Fruit fly (Drosophila melanogaster): ENCODE data around the gene CG7065.

DNA sequence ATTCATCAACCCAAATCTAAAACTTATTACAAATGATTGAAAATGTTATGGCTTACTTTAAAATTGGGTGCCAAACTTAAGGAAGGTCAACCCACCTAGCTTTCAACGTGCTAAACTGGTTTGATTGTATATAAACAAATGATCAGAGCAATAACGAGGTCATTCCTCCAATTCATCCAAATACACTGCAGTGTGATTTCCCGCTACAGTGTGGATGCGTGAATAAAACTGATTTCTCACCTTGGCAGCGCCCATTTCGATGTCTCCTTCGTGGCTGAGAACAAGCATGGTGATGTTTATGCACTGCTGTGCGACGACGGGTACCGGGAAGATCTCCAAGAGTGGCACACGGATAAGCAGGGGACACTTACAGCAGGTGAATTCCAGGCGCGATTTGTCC lies 53.0 kb downstream of the CG7065 start:
- TF ChIP-seq CG8478 (optimal IDR thresholded peaks at IDR 0.05), result no peak
- no peak for TF ChIP-seq CTCF (optimal IDR thresholded peaks at IDR 0.05)
